Worm (Caenorhabditis elegans) whole organism, L1 larva: Measurements from ENCODE around the gene str-198.

Experiments used
- C16A3.4 ChIP-seq: fragments of 150-350 bp; optimal IDR thresholded peaks from 2 replicates; lab custom pipeline; 2014; ENCODE audit warnings: missing biosample characterization, missing genetic modification characterization
- aly-2 ChIP-seq: fragments of 150-350 bp; optimal IDR thresholded peaks from 2 replicates; lab custom pipeline; 2014; ENCODE audit warnings: missing biosample characterization, missing genetic modification characterization
- blmp-1 ChIP-seq: fragments of 150-350 bp; optimal IDR thresholded peaks from 2 replicates; lab custom pipeline; 2014; ENCODE audit warnings: missing biosample characterization, missing genetic modification characterization
- ceh-8 ChIP-seq: fragments of 200-800 bp; sonication (Bioruptor generic); optimal IDR thresholded peaks from 2 replicates; lab custom pipeline; 2018; ENCODE audit warnings: mild to moderate bottlenecking, missing genetic modification characterization, moderate library complexity, missing compliant biosample characterization
- dsc-1 ChIP-seq: sonication (generic microtip); optimal IDR thresholded peaks from 2 replicates; lab custom pipeline; 2016; ENCODE audit warnings: mild to moderate bottlenecking, missing genetic modification characterization, missing compliant biosample characterization
- efl-1 ChIP-seq, 4 experiments: fragments of 150-350 bp; optimal IDR thresholded peaks in 3 of 4; peaks in 1 of 4; 1 replicate in 1 of 4; 2 replicates in 3 of 4; lab custom pipeline; 2014; ENCODE audit warnings: missing biosample characterization in 2 of 4, missing genetic modification characterization in 2 of 4, missing genetic modification reagents in 2 of 4
- efl-3 ChIP-seq: fragments of 200-800 bp; sonication (Bioruptor generic); optimal IDR thresholded peaks from 2 replicates; lab custom pipeline; 2018; ENCODE audit warnings: mild to moderate bottlenecking, missing genetic modification characterization, missing compliant biosample characterization
- egl-13 ChIP-seq: sonication (generic microtip); optimal IDR thresholded peaks from 2 replicates; lab custom pipeline; 2016; ENCODE audit warnings: missing genotype, missing genetic modification reagents, missing genetic modification characterization, missing compliant biosample characterization
- egl-27 ChIP-seq, 2 experiments: fragments of 150-350 bp in 1 of 2; sonication (generic microtip); optimal IDR thresholded peaks; 3 replicates each; lab custom pipeline; 2017 to 2018; ENCODE audit warnings: missing biosample characterization in 2 of 2, missing genetic modification characterization in 2 of 2, missing genetic modification reagents in 2 of 2
- elt-2 ChIP-seq: sonication (generic microtip); optimal IDR thresholded peaks from 2 replicates; lab custom pipeline; 2016; ENCODE audit warnings: missing genetic modification characterization, mild to moderate bottlenecking, inconsistent platforms, missing compliant biosample characterization, missing genetic modification reagents
- ets-5 ChIP-seq: fragments of 200-800 bp; sonication (Bioruptor generic); IDR thresholded peaks from 2 replicates; pipeline ENCODE4 v1.3.6; 2022; ENCODE audit warnings: missing genetic modification characterization, missing compliant biosample characterization
- grh-1 ChIP-seq: fragments of 200-800 bp; sonication (Bioruptor generic); IDR thresholded peaks from 2 replicates; pipeline ENCODE4 v1.3.6; 2022; ENCODE audit warnings: missing genetic modification reagents, missing genetic modification characterization, missing compliant biosample characterization
- hlh-4 ChIP-seq: sonication (generic microtip); optimal IDR thresholded peaks from 2 replicates; lab custom pipeline; 2016; ENCODE audit warnings: mild to moderate bottlenecking, missing genetic modification characterization, missing compliant biosample characterization
- isw-1 ChIP-seq: fragments of 200-800 bp; sonication (Bioruptor generic); IDR thresholded peaks from 2 replicates; pipeline ENCODE4 v1.3.6; 2022; ENCODE audit warnings: missing genetic modification characterization, missing compliant biosample characterization
- jun-1 ChIP-seq: fragments of 150-350 bp; optimal IDR thresholded peaks from 2 replicates; lab custom pipeline; 2014; ENCODE audit warnings: missing biosample characterization, missing genetic modification reagents, missing genetic modification characterization
- lin-15B ChIP-seq: fragments of 150-350 bp; sonication (generic microtip); optimal IDR thresholded peaks from 3 replicates; lab custom pipeline; 2014; ENCODE audit warnings: missing biosample characterization, missing genetic modification characterization
- lin-39 ChIP-seq: fragments of 150-350 bp; optimal IDR thresholded peaks from 2 replicates; lab custom pipeline; 2014; ENCODE audit warnings: missing biosample characterization, missing genetic modification reagents, missing genetic modification characterization
- mab-9 ChIP-seq: fragments of 200-800 bp; sonication (Bioruptor generic); IDR thresholded peaks from 2 replicates; pipeline ENCODE4 v1.3.6; 2022; ENCODE audit warnings: missing genetic modification reagents, missing genetic modification characterization, missing compliant biosample characterization
- mep-1 ChIP-seq: fragments of 150-350 bp; optimal IDR thresholded peaks from 2 replicates; lab custom pipeline; 2014; ENCODE audit warnings: missing biosample characterization, missing genetic modification characterization
- nhr-12 ChIP-seq: sonication (generic microtip); optimal IDR thresholded peaks from 2 replicates; lab custom pipeline; 2017; ENCODE audit warnings: missing biosample characterization, missing genetic modification characterization
- nhr-71 ChIP-seq: sonication (generic microtip); optimal IDR thresholded peaks from 2 replicates; lab custom pipeline; 2016; ENCODE audit warnings: mild to moderate bottlenecking, missing genetic modification characterization, moderate library complexity, missing compliant biosample characterization
- nhr-85 ChIP-seq: sonication (generic microtip); peaks from one replicate; lab custom pipeline; 2016; ENCODE audit warnings: missing genetic modification characterization, inconsistent platforms, missing compliant biosample characterization
- nhr-90 ChIP-seq: sonication (generic microtip); optimal IDR thresholded peaks from 2 replicates; lab custom pipeline; 2016; ENCODE audit warnings: mild to moderate bottlenecking, missing genetic modification characterization, missing compliant biosample characterization; ENCODE audit not compliant: poor library complexity
- rnt-1 ChIP-seq: sonication (generic microtip); optimal IDR thresholded peaks from 2 replicates; lab custom pipeline; 2016; ENCODE audit warnings: mild to moderate bottlenecking, missing genetic modification characterization, moderate library complexity, missing compliant biosample characterization
- snpc-4 ChIP-seq: fragments of 150-350 bp; optimal IDR thresholded peaks from 2 replicates; lab custom pipeline; 2014; ENCODE audit warnings: missing biosample characterization, missing genetic modification characterization
- sptf-1 ChIP-seq: fragments of 150-350 bp; optimal IDR thresholded peaks from 2 replicates; lab custom pipeline; 2014; ENCODE audit warnings: missing biosample characterization, missing genetic modification characterization
- sup-37 ChIP-seq: fragments of 200-800 bp; sonication (Bioruptor generic); optimal IDR thresholded peaks from 2 replicates; lab custom pipeline; 2018; ENCODE audit warnings: mild to moderate bottlenecking, missing genetic modification characterization, missing compliant biosample characterization
- unc-62 ChIP-seq: fragments of 150-350 bp; optimal IDR thresholded peaks from 2 replicates; lab custom pipeline; 2014; ENCODE audit warnings: missing biosample characterization, missing genetic modification reagents, missing genetic modification characterization
- unc-86 ChIP-seq: sonication (generic microtip); optimal IDR thresholded peaks from 2 replicates; lab custom pipeline; 2016; ENCODE audit warnings: missing genetic modification characterization, missing compliant biosample characterization
- unc-98 ChIP-seq: fragments of 200-800 bp; sonication (Bioruptor generic); IDR thresholded peaks from 2 replicates; pipeline ENCODE4 v1.3.6; 2022; ENCODE audit warnings: missing genetic modification characterization, missing compliant biosample characterization
- vab-15 ChIP-seq: sonication (generic microtip); optimal IDR thresholded peaks from 2 replicates; lab custom pipeline; 2017; ENCODE audit warnings: missing genotype, mild to moderate bottlenecking, missing genetic modification characterization, missing compliant biosample characterization
- xbp-1 ChIP-seq: sonication (generic microtip); optimal IDR thresholded peaks from 2 replicates; lab custom pipeline; 2016; ENCODE audit warnings: missing genetic modification characterization, missing compliant biosample characterization
- zag-1 ChIP-seq: fragments of 150-350 bp; optimal IDR thresholded peaks from 2 replicates; lab custom pipeline; 2014; ENCODE audit warnings: missing biosample characterization, missing genetic modification characterization
- zip-4 ChIP-seq: fragments of 200-800 bp; sonication (Bioruptor generic); optimal IDR thresholded peaks from 2 replicates; lab custom pipeline; 2018; ENCODE audit warnings: mild to moderate bottlenecking, missing genetic modification characterization, moderate library complexity, missing compliant biosample characterization

str-198 gene

ce11 chrV:16024300-16024699, 23.3 kb upstream of the str-198 start, which contains the start of gene T10C6.6:
T10C6.6 (plus strand) TSS chrV:16024326.
- no peak for TF ChIP-seq unc-98 (GFP tag; lab: Robert Waterston, UW)
- no peak for TF ChIP-seq zag-1 (tag; lab: Kevin White, UChicago)
- no peak for TF ChIP-seq nhr-12 (tag; lab: Kevin White, UChicago)
- TF ChIP-seq lin-39 (tag; lab: Kevin White, UChicago), result no peak
- no peak for TF ChIP-seq hlh-4 (tag; lab: Kevin White, UChicago)
- no peak for TF ChIP-seq isw-1 (GFP tag; lab: Robert Waterston, UW)
- no peak for TF ChIP-seq unc-86 (tag; lab: Kevin White, UChicago)
- TF ChIP-seq elt-2, result peak; percentile 27
- no peak for TF ChIP-seq jun-1 (tag; lab: Kevin White, UChicago)
- no peak for TF ChIP-seq dsc-1
- no peak for TF ChIP-seq grh-1 (GFP tag; lab: Robert Waterston, UW)
- TF ChIP-seq nhr-85 (tag; lab: Kevin White, UChicago), result no peak
- no peak for TF ChIP-seq snpc-4
- no peak for TF ChIP-seq efl-1 (optimal IDR thresholded peaks at IDR 0.05; lab: Kevin White, UChicago)
- peak in 1 of 2 experiments; percentile 82 for TF ChIP-seq efl-1 (GFP tag; optimal IDR thresholded peaks at IDR 0.05 in 1 of 2; lab: Kevin White, UChicago)

DNA sequence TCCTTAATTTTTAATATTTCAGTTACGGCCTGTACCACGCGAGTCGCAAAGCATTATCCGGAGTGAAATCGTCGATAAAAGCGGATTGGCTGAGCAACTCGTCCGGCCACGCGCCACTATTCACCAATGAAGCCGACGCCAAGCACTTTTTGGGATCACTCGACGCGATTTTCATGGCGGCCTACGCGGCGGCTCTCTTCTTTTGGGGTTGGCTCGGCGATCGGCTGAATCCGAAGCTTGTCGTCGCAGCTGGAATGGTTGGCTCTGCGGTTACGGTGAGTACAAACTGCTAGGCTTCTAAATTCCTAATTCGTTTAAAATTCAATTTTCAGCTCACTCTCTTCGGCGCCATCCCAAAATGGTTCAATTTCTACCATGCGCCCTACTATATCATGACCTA, 22.7 kb upstream of the str-198 start:
- TF ChIP-seq lin-15B (tag; lab: Kevin White, UChicago), result no peak

ce11 chrV:16029237-16029636, 18.4 kb upstream of the str-198 start:
- TF ChIP-seq unc-86 (tag; lab: Kevin White, UChicago) (no peak), ets-5 (GFP tag; lab: Robert Waterston, UW) (no peak), zip-4 (GFP tag; lab: Kevin White, UChicago) (no peak), snpc-4 (no peak), efl-1 (optimal IDR thresholded peaks at IDR 0.05; lab: Kevin White, UChicago) (no peak), efl-1 (GFP tag; optimal IDR thresholded peaks at IDR 0.05 in 1 of 2; lab: Kevin White, UChicago) (peak in 1 of 2 experiments; percentile 46)

DNA sequence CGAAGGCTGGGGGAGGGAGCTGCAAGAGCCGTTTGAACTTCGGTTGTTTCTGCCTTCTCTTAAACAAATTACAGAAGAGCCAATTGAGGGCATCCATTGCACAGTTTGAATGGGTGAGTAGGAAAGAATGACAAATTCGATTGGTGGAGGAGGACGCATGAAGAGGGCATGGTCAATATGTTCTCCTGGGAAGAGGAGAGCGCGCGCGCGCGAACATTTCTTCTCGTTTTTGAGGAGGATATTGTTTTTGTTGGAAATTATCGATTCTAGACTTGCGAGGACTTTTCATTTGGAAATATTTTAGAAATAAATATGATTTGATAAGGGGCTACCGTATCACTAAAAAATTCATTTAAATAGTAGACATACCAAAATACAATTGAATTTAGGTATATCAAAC, 16.0 kb upstream of the str-198 start, which contains the start of gene T10C6.7:
TSS of gene T10C6.7 (minus strand) at position 143 of the 400 bp plus-strand sequence.
- TF ChIP-seq unc-98 (GFP tag; lab: Robert Waterston, UW), result no peak
- TF ChIP-seq sptf-1 (tag; lab: Kevin White, UChicago), result no peak
- no peak for TF ChIP-seq blmp-1 (tag; lab: Kevin White, UChicago)
- TF ChIP-seq unc-62 (GFP tag; lab: Kevin White, UChicago), result no peak

DNA sequence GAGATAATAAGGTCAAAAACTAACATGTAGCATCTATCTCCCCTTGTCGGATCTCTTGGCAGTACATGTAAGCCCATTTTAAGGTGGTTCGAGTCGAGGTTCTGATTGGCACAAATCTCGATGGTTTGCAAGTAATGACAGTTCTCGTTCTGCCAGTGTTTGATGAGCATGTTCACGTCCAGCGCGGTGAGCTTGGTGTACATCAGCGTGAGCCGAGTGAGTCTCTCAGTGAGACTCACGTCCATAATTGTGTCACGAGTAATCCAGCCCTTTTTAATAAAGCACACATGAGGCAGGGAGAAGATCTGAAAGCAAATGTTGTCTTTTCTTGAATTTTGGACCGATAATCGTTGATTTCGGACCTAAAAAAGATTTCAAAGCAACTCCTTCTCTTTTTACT, 14.8 kb upstream of the str-198 start, which contains the start of gene T10C6.16:
TSS of gene T10C6.16 (minus strand) at position 245 of the 400 bp plus-strand sequence.
- TF ChIP-seq lin-15B (tag; lab: Kevin White, UChicago) (no peak), efl-3 (GFP tag; lab: Kevin White, UChicago) (no peak), nhr-85 (tag; lab: Kevin White, UChicago) (peak; percentile 18), xbp-1 (tag; lab: Kevin White, UChicago) (no peak), sup-37 (GFP tag; lab: Kevin White, UChicago) (no peak)

DNA sequence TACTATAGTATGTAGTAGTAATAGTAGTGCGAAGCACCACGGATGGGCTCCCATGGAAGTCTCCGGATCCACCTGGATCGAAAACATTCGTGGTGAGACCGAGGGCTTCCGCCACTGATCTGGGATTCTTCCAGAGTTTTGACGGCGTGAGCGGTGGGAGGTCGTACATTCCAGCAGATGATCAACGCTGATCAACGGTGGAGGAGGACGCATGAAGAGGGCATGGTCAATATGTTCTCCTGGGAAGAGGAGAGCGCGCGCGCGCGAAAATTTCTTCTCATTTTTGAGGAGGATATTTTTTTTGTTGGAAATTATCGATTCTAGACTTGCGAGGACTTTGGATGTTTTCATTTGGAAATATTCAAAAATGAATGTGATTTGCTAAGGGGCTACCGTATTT, 14.1 kb upstream of the str-198 start:
- TF ChIP-seq C16A3.4 (tag; lab: Kevin White, UChicago) (no peak), mep-1 (tag; lab: Kevin White, UChicago) (no peak), aly-2 (tag; lab: Kevin White, UChicago) (no peak), egl-27 (tag; optimal IDR thresholded peaks at IDR 0.05; lab: Kevin White, UChicago) (no peak), ceh-8 (GFP tag; lab: Kevin White, UChicago) (no peak), mab-9 (GFP tag; lab: Robert Waterston, UW) (no peak), vab-15 (no peak), egl-13 (tag; lab: Kevin White, UChicago) (no peak), nhr-90 (tag; lab: Kevin White, UChicago) (no peak), snpc-4 (no peak), nhr-71 (tag; lab: Kevin White, UChicago) (no peak), rnt-1 (tag; lab: Kevin White, UChicago) (no peak)
